Worm (Caenorhabditis elegans) whole organism, L2 larva: Measurements from ENCODE around the gene C04B4.4.

Experiments used
- C34F6.9 ChIP-seq: fragments of 150-350 bp; optimal IDR thresholded peaks from 2 replicates; lab custom pipeline; 2014; ENCODE audit warnings: missing biosample characterization, missing genetic modification characterization
- F13H6.1 ChIP-seq: sonication (generic microtip); optimal IDR thresholded peaks from 2 replicates; lab custom pipeline; 2016; ENCODE audit warnings: missing genetic modification characterization, missing compliant biosample characterization
- R02D3.7 ChIP-seq: fragments of 150-350 bp; optimal IDR thresholded peaks from 2 replicates; lab custom pipeline; 2014; ENCODE audit warnings: missing biosample characterization, missing genetic modification characterization
- ZK546.5 ChIP-seq: sonication (generic microtip); optimal IDR thresholded peaks from 2 replicates; lab custom pipeline; 2017; ENCODE audit warnings: missing biosample characterization, missing genetic modification characterization
- alr-1 ChIP-seq: fragments of 150-350 bp; optimal IDR thresholded peaks from 2 replicates; lab custom pipeline; 2014; ENCODE audit warnings: missing biosample characterization, missing genetic modification characterization
- aly-2 ChIP-seq: fragments of 150-350 bp; optimal IDR thresholded peaks from 2 replicates; lab custom pipeline; 2014; ENCODE audit warnings: missing biosample characterization, missing genetic modification characterization
- ama-1 ChIP-seq: fragments of 150-350 bp; optimal IDR thresholded peaks from 2 replicates; lab custom pipeline; 2018; ENCODE audit warnings: inconsistent platforms
- blmp-1 ChIP-seq: sonication (generic microtip); optimal IDR thresholded peaks from 2 replicates; lab custom pipeline; 2017; ENCODE audit warnings: missing genetic modification characterization, mild to moderate bottlenecking, missing compliant biosample characterization, antibody characterized with exemption, moderate library complexity; ENCODE audit not compliant: insufficient read depth
- ceh-16 ChIP-seq: fragments of 150-350 bp; optimal IDR thresholded peaks from 2 replicates; lab custom pipeline; 2014; ENCODE audit warnings: missing biosample characterization, missing genetic modification characterization
- ceh-82 ChIP-seq: fragments of 150-350 bp; optimal IDR thresholded peaks from 2 replicates; lab custom pipeline; 2014; ENCODE audit warnings: missing biosample characterization, missing genetic modification characterization
- crh-2 ChIP-seq: sonication (generic microtip); optimal IDR thresholded peaks from 2 replicates; lab custom pipeline; 2017; ENCODE audit warnings: missing biosample characterization, missing genetic modification characterization
- dmd-4 ChIP-seq: sonication (generic microtip); optimal IDR thresholded peaks from 2 replicates; lab custom pipeline; 2017; ENCODE audit warnings: missing biosample characterization, missing genetic modification characterization
- egl-27 ChIP-seq: sonication (generic microtip); optimal IDR thresholded peaks from 3 replicates; lab custom pipeline; 2017; ENCODE audit warnings: missing biosample characterization, missing genetic modification reagents, missing genetic modification characterization
- elt-1 ChIP-seq: fragments of 150-350 bp; optimal IDR thresholded peaks from 2 replicates; lab custom pipeline; 2014; ENCODE audit warnings: missing biosample characterization, missing genetic modification characterization
- gmeb-1 ChIP-seq: fragments of 150-350 bp; optimal IDR thresholded peaks from 2 replicates; lab custom pipeline; 2014; ENCODE audit warnings: missing biosample characterization, missing genetic modification characterization
- lin-13 ChIP-seq: fragments of 150-350 bp; optimal IDR thresholded peaks from 2 replicates; lab custom pipeline; 2014; ENCODE audit warnings: missing biosample characterization, missing genetic modification reagents, missing genetic modification characterization
- lin-39 ChIP-seq: fragments of 150-350 bp; optimal IDR thresholded peaks from 2 replicates; lab custom pipeline; 2014; ENCODE audit warnings: missing biosample characterization, missing genetic modification reagents, missing genetic modification characterization
- mab-5 ChIP-seq: fragments of 150-350 bp; optimal IDR thresholded peaks from 2 replicates; lab custom pipeline; 2014; ENCODE audit warnings: missing biosample characterization, missing genetic modification characterization
- mbf-1 ChIP-seq: sonication (generic microtip); optimal IDR thresholded peaks from 2 replicates; lab custom pipeline; 2017; ENCODE audit warnings: missing biosample characterization, missing genetic modification characterization
- mdl-1 ChIP-seq, 2 experiments: fragments of 150-350 bp in 1 of 2; sonication (generic microtip) in 1 of 2; optimal IDR thresholded peaks; 2 replicates each; lab custom pipeline; 2017; ENCODE audit warnings: missing biosample characterization in 2 of 2, missing genetic modification characterization in 2 of 2
- nhr-10 ChIP-seq: sonication (generic microtip); optimal IDR thresholded peaks from 2 replicates; lab custom pipeline; 2017; ENCODE audit warnings: missing biosample characterization, missing genetic modification characterization
- nhr-12 ChIP-seq: fragments of 150-350 bp; optimal IDR thresholded peaks from 2 replicates; lab custom pipeline; 2014; ENCODE audit warnings: missing biosample characterization, missing genetic modification characterization
- nhr-129 ChIP-seq: fragments of 150-350 bp; optimal IDR thresholded peaks from 2 replicates; lab custom pipeline; 2014; ENCODE audit warnings: missing biosample characterization, missing genetic modification characterization
- nhr-23 ChIP-seq: fragments of 150-350 bp; optimal IDR thresholded peaks from 2 replicates; lab custom pipeline; 2014; ENCODE audit warnings: missing biosample characterization, missing genetic modification reagents, missing genetic modification characterization
- nhr-237 ChIP-seq: fragments of 150-350 bp; optimal IDR thresholded peaks from 2 replicates; lab custom pipeline; 2014; ENCODE audit warnings: missing biosample characterization, missing genetic modification characterization
- nhr-25 ChIP-seq: fragments of 150-350 bp; sonication (generic microtip); optimal IDR thresholded peaks from 3 replicates; lab custom pipeline; 2014; ENCODE audit warnings: missing biosample characterization, missing genetic modification characterization
- nhr-6 ChIP-seq: fragments of 150-350 bp; optimal IDR thresholded peaks from 2 replicates; lab custom pipeline; 2014; ENCODE audit warnings: missing biosample characterization, missing genetic modification characterization
- nhr-77 ChIP-seq: fragments of 150-350 bp; optimal IDR thresholded peaks from 2 replicates; lab custom pipeline; 2014; ENCODE audit warnings: missing biosample characterization, missing genetic modification characterization
- peb-1 ChIP-seq: fragments of 150-350 bp; optimal IDR thresholded peaks from 2 replicates; lab custom pipeline; 2014; ENCODE audit warnings: missing biosample characterization, missing genetic modification characterization
- sem-4 ChIP-seq: fragments of 150-350 bp; optimal IDR thresholded peaks from 2 replicates; lab custom pipeline; 2014; ENCODE audit warnings: missing biosample characterization, missing genetic modification reagents, missing genetic modification characterization
- skn-1 ChIP-seq: sonication (generic microtip); optimal IDR thresholded peaks from 2 replicates; lab custom pipeline; 2017; ENCODE audit warnings: missing biosample characterization, missing genetic modification characterization
- sma-9 ChIP-seq, 2 experiments: fragments of 150-350 bp in 1 of 2; sonication (generic microtip) in 1 of 2; optimal IDR thresholded peaks; 2 replicates each; lab custom pipeline; 2014 to 2016; ENCODE audit warnings: missing genetic modification characterization in 2 of 2, mild to moderate bottlenecking in 1 of 2, missing biosample characterization in 1 of 2, missing compliant biosample characterization in 1 of 2, missing genetic modification reagents in 1 of 2, moderate library complexity in 1 of 2
- snpc-4 ChIP-seq: fragments of 150-350 bp; optimal IDR thresholded peaks from 2 replicates; lab custom pipeline; 2014; ENCODE audit warnings: missing biosample characterization, missing genetic modification characterization
- unc-39 ChIP-seq: fragments of 150-350 bp; optimal IDR thresholded peaks from 2 replicates; lab custom pipeline; 2014; ENCODE audit warnings: missing biosample characterization, missing genetic modification characterization
- unc-55 ChIP-seq: fragments of 150-350 bp; sonication (generic microtip); optimal IDR thresholded peaks from 3 replicates; lab custom pipeline; 2014; ENCODE audit warnings: missing biosample characterization, missing genetic modification reagents, missing genetic modification characterization
- unc-62 ChIP-seq: fragments of 150-350 bp; optimal IDR thresholded peaks from 2 replicates; lab custom pipeline; 2014; ENCODE audit warnings: missing biosample characterization, missing genetic modification reagents, missing genetic modification characterization
- zag-1 ChIP-seq: fragments of 150-350 bp; optimal IDR thresholded peaks from 2 replicates; lab custom pipeline; 2014; ENCODE audit warnings: missing biosample characterization, missing genetic modification characterization
- ztf-4 ChIP-seq: fragments of 150-350 bp; optimal IDR thresholded peaks from 2 replicates; lab custom pipeline; 2014; ENCODE audit warnings: missing biosample characterization, missing genetic modification characterization

Gene C04B4.4

DNA sequence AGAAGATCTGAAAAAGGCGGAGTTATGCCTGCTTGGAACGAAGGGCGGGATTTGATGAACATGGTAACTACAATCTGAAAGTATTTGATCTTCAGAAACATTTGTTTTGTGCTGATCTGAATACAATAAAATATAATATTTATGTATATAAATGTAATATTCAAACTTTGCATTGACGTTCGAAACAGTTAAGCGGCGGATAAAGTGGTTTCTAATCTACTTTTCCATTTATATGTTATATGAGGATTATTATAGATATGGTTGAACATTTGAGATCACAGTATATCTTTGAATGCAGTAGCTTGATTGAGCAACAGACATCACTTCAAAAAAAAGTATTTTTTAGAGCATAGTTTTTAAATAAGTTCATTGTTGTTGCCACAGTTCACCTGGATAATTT, 16.8 kb upstream of the C04B4.4 start, which contains the start of gene H19J13.2:
TSS of gene H19J13.2 (minus strand) at position 101 of the 400 bp plus-strand sequence.
- TF ChIP-seq ceh-16: no peak
- TF ChIP-seq elt-1 (tag; lab: Kevin White, UChicago): no peak
- no peak for TF ChIP-seq nhr-25 (tag; lab: Kevin White, UChicago)
- no peak for TF ChIP-seq sem-4 (tag; lab: Kevin White, UChicago)
- TF ChIP-seq unc-39 (tag; lab: Kevin White, UChicago): no peak
- TF ChIP-seq mdl-1 (tag; optimal IDR thresholded peaks at IDR 0.05; lab: Kevin White, UChicago): no peak
- no peak for TF ChIP-seq lin-39 (tag; lab: Kevin White, UChicago)
- no peak for TF ChIP-seq mab-5 (tag; lab: Kevin White, UChicago)
- no peak for TF ChIP-seq nhr-23 (tag; lab: Kevin White, UChicago)
- no peak for TF ChIP-seq nhr-10

DNA sequence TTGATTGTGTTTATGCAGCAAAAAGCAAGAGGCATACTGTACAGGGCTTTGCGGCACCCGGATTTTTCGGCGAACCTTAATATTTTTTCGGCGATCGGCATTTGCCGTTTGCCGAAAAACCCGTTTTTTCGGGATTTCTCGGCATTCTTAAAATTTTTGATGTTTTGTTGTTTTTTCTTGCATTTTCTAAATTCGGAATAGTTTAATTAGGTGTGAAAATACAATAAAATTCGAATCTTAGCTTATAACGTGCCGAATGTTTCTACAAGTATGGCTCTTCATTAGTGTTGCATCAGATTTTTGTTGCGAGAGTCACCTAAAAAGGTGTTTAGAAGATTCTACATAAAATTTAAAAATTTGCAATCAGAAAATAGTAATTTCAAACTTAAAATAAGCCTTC, 15.1 kb upstream of the C04B4.4 start, which contains the start of gene C04B4.6:
TSS of gene C04B4.6 (minus strand) at position 101 of the 400 bp plus-strand sequence.
- TF ChIP-seq ZK546.5 (tag; lab: Kevin White, UChicago): no peak
- TF ChIP-seq unc-55 (GFP tag; lab: Kevin White, UChicago): no peak
- no peak for TF ChIP-seq nhr-23 (tag; lab: Kevin White, UChicago)
- TF ChIP-seq unc-62 (GFP tag; lab: Kevin White, UChicago): no peak
- TF ChIP-seq R02D3.7 (tag; lab: Kevin White, UChicago): no peak
- no peak for TF ChIP-seq lin-13 (GFP tag; lab: Kevin White, UChicago)
- TF ChIP-seq sem-4 (tag; lab: Kevin White, UChicago): no peak
- no peak for TF ChIP-seq peb-1 (tag; lab: Kevin White, UChicago)
- no peak for TF ChIP-seq dmd-4
- no peak for TF ChIP-seq alr-1

DNA sequence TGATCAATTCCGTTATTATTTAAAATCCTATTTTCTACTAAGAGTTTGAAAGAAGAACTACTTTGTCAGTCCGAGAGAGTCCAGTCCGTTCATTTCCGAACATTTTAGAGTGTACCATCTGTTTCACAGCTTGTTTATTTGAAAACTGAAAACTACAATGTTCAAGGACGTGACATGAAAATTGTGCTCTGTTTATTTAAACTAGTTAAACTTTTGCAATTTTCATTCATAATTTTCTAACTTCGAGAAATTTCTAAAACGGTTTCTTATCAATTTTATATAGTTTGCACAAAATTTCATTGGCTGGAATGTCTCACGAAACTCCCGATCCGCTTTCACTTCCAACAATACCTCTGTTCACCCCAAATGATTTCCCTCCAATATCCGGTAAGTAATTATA, 10.2 kb upstream of the C04B4.4 start, which contains the start of gene C04B4.1:
TSS of gene C04B4.1 (plus strand) at position 301 of the 400 bp plus-strand sequence.
- TF ChIP-seq nhr-25 (tag; lab: Kevin White, UChicago) (no peak), nhr-77 (tag; lab: Kevin White, UChicago) (no peak), nhr-6 (tag; lab: Kevin White, UChicago) (no peak), nhr-237 (tag; lab: Kevin White, UChicago) (no peak), mdl-1 (tag; optimal IDR thresholded peaks at IDR 0.05; lab: Kevin White, UChicago) (no peak), ZK546.5 (tag; lab: Kevin White, UChicago) (no peak), blmp-1 (tag; lab: Kevin White, UChicago) (no peak), aly-2 (tag; lab: Kevin White, UChicago) (no peak), nhr-129 (no peak), sma-9 (GFP tag; optimal IDR thresholded peaks at IDR 0.05; lab: Kevin White, UChicago) (no peak), sma-9 (tag; optimal IDR thresholded peaks at IDR 0.05; lab: Kevin White, UChicago) (no peak), ceh-16 (no peak), snpc-4 (tag; lab: Kevin White, UChicago) (no peak), F13H6.1 (tag; lab: Kevin White, UChicago) (no peak), crh-2 (tag; lab: Kevin White, UChicago) (no peak), ceh-82 (tag; lab: Kevin White, UChicago) (no peak), unc-39 (tag; lab: Kevin White, UChicago) (no peak), egl-27 (tag; lab: Kevin White, UChicago) (no peak), skn-1 (tag; lab: Kevin White, UChicago) (no peak), nhr-23 (tag; lab: Kevin White, UChicago) (no peak), ama-1 (lab: Kevin White, UChicago) (no peak)
- TF ChIP-seq, all 48 proteins: peak for 0

DNA sequence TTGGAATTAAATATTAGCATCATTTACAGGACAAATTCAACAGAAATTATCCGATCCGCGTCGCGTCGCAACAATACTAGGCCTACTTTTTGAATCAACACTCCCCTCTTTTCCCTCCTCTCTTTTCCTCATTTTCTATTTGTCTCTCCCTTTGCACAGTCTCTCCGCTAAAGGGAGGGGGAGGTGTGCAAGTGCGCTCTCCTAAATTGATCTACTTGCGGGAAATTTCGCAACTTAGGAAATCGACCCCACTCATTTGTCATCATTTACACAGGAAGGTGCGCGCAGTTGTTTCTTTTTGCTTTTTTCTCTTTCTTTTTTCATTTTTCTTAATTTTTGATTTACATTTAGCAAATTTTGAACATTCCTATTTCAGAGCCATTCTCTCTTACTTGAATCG, 7.7 kb upstream of the C04B4.4 start, which contains the start of gene C04B4.2:
TSS of gene C04B4.2 (plus strand) at position 371 of the 400 bp plus-strand sequence.
- no peak for TF ChIP-seq nhr-25 (tag; lab: Kevin White, UChicago)
- no peak for TF ChIP-seq ZK546.5 (tag; lab: Kevin White, UChicago)
- no peak for TF ChIP-seq sma-9 (GFP tag; optimal IDR thresholded peaks at IDR 0.05; lab: Kevin White, UChicago)
- TF ChIP-seq sma-9 (tag; optimal IDR thresholded peaks at IDR 0.05; lab: Kevin White, UChicago): no peak
- no peak for TF ChIP-seq nhr-10
- no peak for TF ChIP-seq mbf-1 (tag; lab: Kevin White, UChicago)
- TF ChIP-seq ceh-82 (tag; lab: Kevin White, UChicago): no peak
- TF ChIP-seq nhr-12 (tag; lab: Kevin White, UChicago): no peak
- no peak for TF ChIP-seq gmeb-1 (tag; lab: Kevin White, UChicago)
- TF ChIP-seq ceh-16: no peak
- TF ChIP-seq crh-2 (tag; lab: Kevin White, UChicago): no peak
- TF ChIP-seq zag-1 (tag; lab: Kevin White, UChicago): no peak
- TF ChIP-seq nhr-6 (tag; lab: Kevin White, UChicago): no peak
- TF ChIP-seq ztf-4 (tag; lab: Kevin White, UChicago): no peak
- no peak for TF ChIP-seq unc-39 (tag; lab: Kevin White, UChicago)
- TF ChIP-seq C34F6.9 (tag; lab: Kevin White, UChicago): no peak
